Worm (Caenorhabditis elegans): ENCODE measurements around the gene fbxb-74.

DNA sequence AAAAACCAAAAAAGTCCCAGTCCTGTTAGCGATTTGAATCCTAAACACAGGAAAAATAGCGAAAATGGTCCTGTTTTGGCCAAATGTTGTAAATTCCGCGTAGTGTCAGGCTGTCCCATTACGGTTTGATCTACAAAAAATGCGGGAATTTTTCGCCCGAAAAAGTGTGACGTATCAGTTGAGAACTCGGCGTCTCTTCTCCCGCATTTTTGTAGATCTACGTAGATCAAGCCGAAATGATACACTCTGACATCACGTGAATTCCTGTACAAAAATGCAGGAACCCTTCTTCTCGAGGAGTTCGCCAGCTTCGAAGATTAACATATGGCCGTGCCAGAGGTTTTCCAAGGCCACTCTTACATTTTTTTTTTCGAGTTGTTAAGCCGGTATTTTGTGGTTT, 43.5 kb downstream of the fbxb-74 start:
- no peak for TF ChIP-seq nhr-12 (tag; optimal IDR thresholded peaks at IDR 0.05)
- no peak for TF ChIP-seq aly-2 (tag; optimal IDR thresholded peaks at IDR 0.05)
- TF ChIP-seq mdl-1 (tag; optimal IDR thresholded peaks at IDR 0.05): no peak
- TF ChIP-seq lin-13 (GFP tag; optimal IDR thresholded peaks at IDR 0.05): no peak
- TF ChIP-seq lsy-2 (tag; optimal IDR thresholded peaks at IDR 0.05): no peak
- no peak for TF ChIP-seq unc-62 (GFP tag; optimal IDR thresholded peaks at IDR 0.05)
- TF ChIP-seq unc-55 (GFP tag; optimal IDR thresholded peaks at IDR 0.05): no peak
- TF ChIP-seq alr-1 (tag; optimal IDR thresholded peaks at IDR 0.05): no peak
- TF ChIP-seq crh-2 (tag; optimal IDR thresholded peaks at IDR 0.05): no peak
- no peak for TF ChIP-seq nhr-11 (tag; optimal IDR thresholded peaks at IDR 0.05)
- no peak for TF ChIP-seq ama-1 (optimal IDR thresholded peaks at IDR 0.05)
- TF ChIP-seq dmd-4 (tag; optimal IDR thresholded peaks at IDR 0.05): no peak
- no peak for TF ChIP-seq skn-1 (tag; optimal IDR thresholded peaks at IDR 0.05)

Data from whole organism, L2 larva.